Worm (Caenorhabditis elegans): ENCODE data around the gene F22B3.8.
A peak's percentile ranks its signal among the peaks of the same experiment; 100 is the strongest.

F22B3.8 gene

ce11 chrIV:11424830-11425229, at the start of gene F22B3.8:
TSS of gene F22B3.8 (minus strand) at chrIV:11424930.
- TF ChIP-seq W03F9.2 (tag; optimal IDR thresholded peaks at IDR 0.05) (no peak), him-1 (tag; optimal IDR thresholded peaks at IDR 0.05) (no peak), dao-5 (tag; optimal IDR thresholded peaks at IDR 0.05) (no peak)

ce11 chrIV:11474067-11474466, 49.3 kb upstream of the F22B3.8 start:
- TF ChIP-seq him-1 (tag; optimal IDR thresholded peaks at IDR 0.05) (peak; percentile 81), dao-5 (tag; optimal IDR thresholded peaks at IDR 0.05) (peak; percentile 91), W03F9.2 (tag; optimal IDR thresholded peaks at IDR 0.05) (peak; percentile 56)

- TF ChIP-seq dao-5 (tag; optimal IDR thresholded peaks at IDR 0.05): no peak
- no peak for TF ChIP-seq W03F9.2 (tag; optimal IDR thresholded peaks at IDR 0.05)
- TF ChIP-seq him-1 (tag; optimal IDR thresholded peaks at IDR 0.05): no peak
Observed at ce11 chrIV:11472023-11472422, 47.3 kb upstream of the F22B3.8 start.

ce11 chrIV:11469698-11470591, 45.2 kb upstream of the F22B3.8 start, which contains the start of the genes C10C6.13 and wht-2:
TSS of gene C10C6.13 (minus strand) at chrIV:11469748.
TSS of gene wht-2 (plus strand) at chrIV:11470436.
- TF ChIP-seq dao-5 (tag; optimal IDR thresholded peaks at IDR 0.05) (no peak), W03F9.2 (tag; optimal IDR thresholded peaks at IDR 0.05) (no peak), him-1 (tag; optimal IDR thresholded peaks at IDR 0.05) (no peak)

- TF ChIP-seq him-1 (tag; optimal IDR thresholded peaks at IDR 0.05) (no peak), dao-5 (tag; optimal IDR thresholded peaks at IDR 0.05) (no peak), W03F9.2 (tag; optimal IDR thresholded peaks at IDR 0.05) (no peak)
Observed at ce11 chrIV:11467413-11467812, 42.7 kb upstream of the F22B3.8 start, which contains the start of gene C10C6.7. TSS of gene C10C6.7 (minus strand) at chrIV:11467513.

- TF ChIP-seq him-1 (tag; optimal IDR thresholded peaks at IDR 0.05) (no peak), W03F9.2 (tag; optimal IDR thresholded peaks at IDR 0.05) (no peak), dao-5 (tag; optimal IDR thresholded peaks at IDR 0.05) (no peak)
Observed at ce11 chrIV:11465125-11465524, 40.4 kb upstream of the F22B3.8 start, which contains the start of gene C10C6.3. TSS of gene C10C6.3 (minus strand) at chrIV:11465225.

ce11 chrIV:11461335-11461734, 36.6 kb upstream of the F22B3.8 start:
- TF ChIP-seq him-1 (tag; optimal IDR thresholded peaks at IDR 0.05): no peak
- no peak for TF ChIP-seq dao-5 (tag; optimal IDR thresholded peaks at IDR 0.05)
- no peak for TF ChIP-seq W03F9.2 (tag; optimal IDR thresholded peaks at IDR 0.05)

ce11 chrIV:11459684-11460083, 35.0 kb upstream of the F22B3.8 start, which contains the start of gene npr-3:
TSS of gene npr-3 (plus strand) at chrIV:11459984.
- TF ChIP-seq dao-5 (tag; optimal IDR thresholded peaks at IDR 0.05) (no peak), him-1 (tag; optimal IDR thresholded peaks at IDR 0.05) (no peak), W03F9.2 (tag; optimal IDR thresholded peaks at IDR 0.05) (no peak)

ce11 chrIV:11458700-11459263, 34.1 kb upstream of the F22B3.8 start:
- no peak for TF ChIP-seq dao-5 (tag; optimal IDR thresholded peaks at IDR 0.05)
- no peak for TF ChIP-seq him-1 (tag; optimal IDR thresholded peaks at IDR 0.05)
- TF ChIP-seq W03F9.2 (tag; optimal IDR thresholded peaks at IDR 0.05): no peak

ce11 chrIV:11455824-11456223, 31.1 kb upstream of the F22B3.8 start:
- TF ChIP-seq W03F9.2 (tag; optimal IDR thresholded peaks at IDR 0.05) (no peak), him-1 (tag; optimal IDR thresholded peaks at IDR 0.05) (no peak), dao-5 (tag; optimal IDR thresholded peaks at IDR 0.05) (no peak)

ce11 chrIV:11452928-11453327, 28.2 kb upstream of the F22B3.8 start:
- no peak for TF ChIP-seq him-1 (tag; optimal IDR thresholded peaks at IDR 0.05)
- TF ChIP-seq dao-5 (tag; optimal IDR thresholded peaks at IDR 0.05): no peak
- TF ChIP-seq W03F9.2 (tag; optimal IDR thresholded peaks at IDR 0.05): no peak

- TF ChIP-seq him-1 (tag; optimal IDR thresholded peaks at IDR 0.05): no peak
- TF ChIP-seq dao-5 (tag; optimal IDR thresholded peaks at IDR 0.05): no peak
- TF ChIP-seq W03F9.2 (tag; optimal IDR thresholded peaks at IDR 0.05): no peak
Observed at ce11 chrIV:11438255-11438654, 13.5 kb upstream of the F22B3.8 start.

ce11 chrIV:11435761-11436160, 11.0 kb upstream of the F22B3.8 start:
- TF ChIP-seq dao-5 (tag; optimal IDR thresholded peaks at IDR 0.05) (no peak), W03F9.2 (tag; optimal IDR thresholded peaks at IDR 0.05) (no peak), him-1 (tag; optimal IDR thresholded peaks at IDR 0.05) (no peak)

- TF ChIP-seq W03F9.2 (tag; optimal IDR thresholded peaks at IDR 0.05) (no peak), dao-5 (tag; optimal IDR thresholded peaks at IDR 0.05) (no peak), him-1 (tag; optimal IDR thresholded peaks at IDR 0.05) (no peak)
Observed at ce11 chrIV:11434575-11434974, 9.8 kb upstream of the F22B3.8 start.

Measured in whole organism, L4/young adult.